Worm (Caenorhabditis elegans) whole organism, L3 larva: ENCODE results near the gene zhit-2.

Source experiments
- R02D3.7 ChIP-seq: fragments of 150-350 bp; optimal IDR thresholded peaks from 2 replicates; lab custom pipeline; 2014; ENCODE audit warnings: missing biosample characterization, missing genetic modification characterization
- ZK546.5 ChIP-seq: sonication (generic microtip); optimal IDR thresholded peaks from 2 replicates; lab custom pipeline; 2017; ENCODE audit warnings: missing biosample characterization, missing genetic modification characterization
- aly-2 ChIP-seq: fragments of 150-350 bp; optimal IDR thresholded peaks from 2 replicates; lab custom pipeline; 2014; ENCODE audit warnings: missing biosample characterization, missing genetic modification characterization
- ceh-28 ChIP-seq: fragments of 150-350 bp; optimal IDR thresholded peaks from 2 replicates; lab custom pipeline; 2014; ENCODE audit warnings: missing biosample characterization, missing genetic modification reagents, missing genetic modification characterization
- ceh-82 ChIP-seq: fragments of 150-350 bp; optimal IDR thresholded peaks from 2 replicates; lab custom pipeline; 2014; ENCODE audit warnings: missing biosample characterization, missing genetic modification characterization
- ceh-9 ChIP-seq: sonication (generic microtip); optimal IDR thresholded peaks from 2 replicates; lab custom pipeline; 2018; ENCODE audit warnings: missing biosample characterization, missing genetic modification characterization
- daf-12 ChIP-seq: fragments of 150-350 bp; optimal IDR thresholded peaks from 2 replicates; lab custom pipeline; 2014; ENCODE audit warnings: missing biosample characterization, missing genetic modification reagents, missing genetic modification characterization
- egl-27 ChIP-seq: sonication (generic microtip); optimal IDR thresholded peaks from 4 replicates; lab custom pipeline; 2017; ENCODE audit warnings: missing biosample characterization, missing genetic modification reagents, missing genetic modification characterization
- egl-5 ChIP-seq: fragments of 150-350 bp; optimal IDR thresholded peaks from 2 replicates; lab custom pipeline; 2017; ENCODE audit warnings: missing biosample characterization, missing genetic modification reagents, missing genetic modification characterization, inconsistent platforms
- elt-1 ChIP-seq: fragments of 150-350 bp; optimal IDR thresholded peaks from 2 replicates; lab custom pipeline; 2014; ENCODE audit warnings: missing biosample characterization, missing genetic modification characterization
- elt-2 ChIP-seq: sonication (generic microtip); optimal IDR thresholded peaks from 2 replicates; lab custom pipeline; 2016; ENCODE audit warnings: missing genetic modification reagents, mild to moderate bottlenecking, missing genetic modification characterization, missing compliant biosample characterization
- elt-3 ChIP-seq, 3 experiments: fragments of 150-350 bp in 1 of 3; sonication (generic microtip) in 2 of 3; optimal IDR thresholded peaks; 2 replicates in 2 of 3; 4 replicates in 1 of 3; lab custom pipeline; 2014 to 2017; ENCODE audit warnings: missing biosample characterization in 3 of 3, missing genetic modification characterization in 3 of 3
- eor-1 ChIP-seq, 2 experiments: fragments of 150-350 bp; optimal IDR thresholded peaks; 2 replicates each; lab custom pipeline; 2014 to 2018; ENCODE audit warnings: missing biosample characterization in 2 of 2, missing genetic modification characterization in 2 of 2
- fkh-10 ChIP-seq: sonication (generic microtip); optimal IDR thresholded peaks from 2 replicates; lab custom pipeline; 2017; ENCODE audit warnings: missing biosample characterization, missing genetic modification reagents, missing genetic modification characterization
- fkh-2 ChIP-seq: fragments of 150-350 bp; optimal IDR thresholded peaks from 2 replicates; lab custom pipeline; 2014; ENCODE audit warnings: missing biosample characterization, missing genetic modification reagents, missing genetic modification characterization
- fos-1 ChIP-seq: fragments of 150-350 bp; optimal IDR thresholded peaks from 2 replicates; lab custom pipeline; 2014; ENCODE audit warnings: missing biosample characterization, missing genetic modification characterization
- hmg-11 ChIP-seq: sonication (generic microtip); optimal IDR thresholded peaks from 2 replicates; lab custom pipeline; 2016; ENCODE audit warnings: missing genetic modification characterization, missing compliant biosample characterization
- jun-1 ChIP-seq: fragments of 150-350 bp; optimal IDR thresholded peaks from 2 replicates; lab custom pipeline; 2014; ENCODE audit warnings: missing biosample characterization, missing genetic modification reagents, missing genetic modification characterization
- lin-15B ChIP-seq: fragments of 150-350 bp; optimal IDR thresholded peaks from 2 replicates; lab custom pipeline; 2014; ENCODE audit warnings: missing biosample characterization, missing genetic modification characterization
- lin-39 ChIP-seq: fragments of 150-350 bp; optimal IDR thresholded peaks from 2 replicates; lab custom pipeline; 2018; ENCODE audit warnings: missing biosample characterization, missing genetic modification reagents, missing genetic modification characterization
- lsy-12 ChIP-seq: sonication (generic microtip); optimal IDR thresholded peaks from 2 replicates; lab custom pipeline; 2016; ENCODE audit warnings: mild to moderate bottlenecking, missing genetic modification characterization, missing compliant biosample characterization
- mdl-1 ChIP-seq: fragments of 150-350 bp; optimal IDR thresholded peaks from 2 replicates; lab custom pipeline; 2014; ENCODE audit warnings: missing biosample characterization, missing genetic modification characterization
- nfya-1 ChIP-seq: sonication (generic microtip); optimal IDR thresholded peaks from 2 replicates; lab custom pipeline; 2017; ENCODE audit warnings: missing genetic modification characterization, mild to moderate bottlenecking, missing compliant biosample characterization, antibody characterized with exemption, moderate library complexity; ENCODE audit not compliant: insufficient read depth
- nhr-11 ChIP-seq: fragments of 150-350 bp; optimal IDR thresholded peaks from 2 replicates; lab custom pipeline; 2014; ENCODE audit warnings: missing biosample characterization, missing genetic modification characterization
- nhr-23 ChIP-seq: fragments of 150-350 bp; optimal IDR thresholded peaks from 2 replicates; lab custom pipeline; 2014; ENCODE audit warnings: missing biosample characterization, missing genetic modification reagents, missing genetic modification characterization
- nhr-237 ChIP-seq: fragments of 150-350 bp; optimal IDR thresholded peaks from 2 replicates; lab custom pipeline; 2014; ENCODE audit warnings: missing biosample characterization, missing genetic modification characterization
- nhr-25 ChIP-seq: sonication (generic microtip); optimal IDR thresholded peaks from 2 replicates; lab custom pipeline; 2017; ENCODE audit warnings: missing biosample characterization, missing genetic modification characterization
- nhr-28 ChIP-seq: fragments of 150-350 bp; optimal IDR thresholded peaks from 2 replicates; lab custom pipeline; 2014; ENCODE audit warnings: missing biosample characterization, missing genetic modification characterization
- nhr-43 ChIP-seq: sonication (generic microtip); optimal IDR thresholded peaks from 2 replicates; lab custom pipeline; 2016; ENCODE audit warnings: mild to moderate bottlenecking, missing genetic modification characterization, missing compliant biosample characterization; ENCODE audit not compliant: poor library complexity, severe bottlenecking
- nhr-67 ChIP-seq: fragments of 150-350 bp; optimal IDR thresholded peaks from 2 replicates; lab custom pipeline; 2014; ENCODE audit warnings: missing biosample characterization, missing genetic modification characterization
- nhr-76 ChIP-seq: fragments of 150-350 bp; sonication (generic microtip); optimal IDR thresholded peaks from 5 replicates; lab custom pipeline; 2014; ENCODE audit warnings: missing biosample characterization, missing genetic modification characterization
- pha-4 ChIP-seq: fragments of 150-350 bp; optimal IDR thresholded peaks from 2 replicates; lab custom pipeline; 2014; ENCODE audit warnings: missing biosample characterization, missing genetic modification reagents, missing genetic modification characterization
- pqm-1 ChIP-seq: fragments of 150-350 bp; optimal IDR thresholded peaks from 2 replicates; lab custom pipeline; 2017; ENCODE audit warnings: missing biosample characterization, missing genetic modification characterization, inconsistent platforms
- sea-2 ChIP-seq: fragments of 150-350 bp; sonication (generic microtip); optimal IDR thresholded peaks from 4 replicates; lab custom pipeline; 2014; ENCODE audit warnings: missing biosample characterization, missing genetic modification reagents, missing genetic modification characterization
- skn-1 ChIP-seq: fragments of 150-350 bp; optimal IDR thresholded peaks from 2 replicates; lab custom pipeline; 2014; ENCODE audit warnings: missing biosample characterization, missing genetic modification characterization
- snpc-4 ChIP-seq: fragments of 150-350 bp; optimal IDR thresholded peaks from 2 replicates; lab custom pipeline; 2014; ENCODE audit warnings: missing biosample characterization, missing genetic modification characterization
- tbx-2 ChIP-seq: sonication (generic microtip); optimal IDR thresholded peaks from 2 replicates; lab custom pipeline; 2016; ENCODE audit warnings: mild to moderate bottlenecking, missing genetic modification characterization, missing compliant biosample characterization
- unc-39 ChIP-seq: sonication (generic microtip); optimal IDR thresholded peaks from 4 replicates; lab custom pipeline; 2017; ENCODE audit warnings: missing biosample characterization, missing genetic modification characterization
- unc-62 ChIP-seq: fragments of 150-350 bp; sonication (generic microtip); optimal IDR thresholded peaks from 4 replicates; lab custom pipeline; 2014; ENCODE audit warnings: missing biosample characterization, missing genetic modification reagents, missing genetic modification characterization
- zag-1 ChIP-seq: fragments of 150-350 bp; optimal IDR thresholded peaks from 2 replicates; lab custom pipeline; 2014; ENCODE audit warnings: missing biosample characterization, missing genetic modification characterization

Gene zhit-2

DNA sequence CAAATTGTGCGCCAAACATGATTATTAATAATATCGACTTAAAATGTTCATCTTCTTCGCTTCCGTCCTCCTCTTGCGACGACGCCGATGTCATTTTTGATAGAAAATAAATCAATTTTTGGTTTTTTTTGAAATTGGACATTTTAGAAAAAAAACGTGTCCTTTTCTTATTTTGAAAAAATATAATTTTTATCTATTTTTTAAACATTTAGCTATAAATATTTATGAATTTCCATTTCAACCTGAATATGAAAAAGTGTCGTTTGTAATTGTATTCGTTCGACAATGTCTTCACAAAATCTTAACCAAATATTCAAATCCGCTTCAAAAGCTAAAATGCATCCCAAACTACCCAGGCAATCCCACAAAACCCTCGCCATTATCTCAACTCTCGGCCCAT, 43.2 kb upstream of the zhit-2 start, which contains the start of gene R10E4.3:
Gene R10E4.3 (minus strand): TSS at position 101 of the 400 bp plus-strand sequence.
- TF ChIP-seq nhr-76 (no peak), nhr-25 (tag; lab: Kevin White, UChicago) (no peak), jun-1 (no peak), snpc-4 (tag; lab: Kevin White, UChicago) (no peak), mdl-1 (no peak), nhr-237 (no peak), nhr-28 (tag; lab: Kevin White, UChicago) (no peak), nhr-43 (tag; lab: Kevin White, UChicago) (no peak), nhr-67 (tag; lab: Kevin White, UChicago) (no peak), ceh-82 (tag; lab: Kevin White, UChicago) (no peak), aly-2 (tag; lab: Kevin White, UChicago) (no peak), fos-1 (tag; lab: Kevin White, UChicago) (no peak), eor-1 (tag; optimal IDR thresholded peaks at IDR 0.05; lab: Kevin White, UChicago) (no peak), ZK546.5 (tag; lab: Kevin White, UChicago) (no peak), skn-1 (tag; lab: Kevin White, UChicago) (no peak), sea-2 (GFP tag; lab: Kevin White, UChicago) (no peak), hmg-11 (tag; lab: Kevin White, UChicago) (no peak), fkh-10 (GFP tag; lab: Kevin White, UChicago) (no peak)

DNA sequence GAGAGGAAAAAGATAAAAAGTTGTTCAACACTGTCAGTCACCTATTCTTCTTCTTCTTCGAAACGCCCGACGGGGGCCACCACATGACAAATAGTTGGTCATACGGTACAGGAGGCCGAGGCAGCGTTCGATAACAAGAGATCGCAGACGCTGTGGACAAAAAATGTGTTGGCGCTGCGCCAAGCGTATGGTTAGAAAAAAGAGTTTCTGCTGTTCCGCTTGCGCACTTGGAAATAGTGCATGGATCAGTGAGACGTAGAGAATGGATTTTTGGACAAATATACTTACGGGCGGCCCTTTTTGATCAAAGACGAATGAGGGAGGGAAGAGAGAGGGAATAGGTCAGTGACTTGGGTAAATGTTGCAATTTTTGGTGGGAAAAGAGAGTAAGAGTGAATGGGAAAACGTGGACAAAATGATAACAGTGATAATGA, 40.6 kb upstream of the zhit-2 start:
- TF ChIP-seq hmg-11 (tag; lab: Kevin White, UChicago) (peak; percentile 69), elt-1 (tag; lab: Kevin White, UChicago) (peak; percentile 28), zag-1 (tag; lab: Kevin White, UChicago) (no peak), lsy-12 (tag; lab: Kevin White, UChicago) (peak; percentile 76), snpc-4 (tag; lab: Kevin White, UChicago) (peak; percentile 43), ceh-9 (tag; lab: Kevin White, UChicago) (no peak), R02D3.7 (tag; lab: Kevin White, UChicago) (peak; percentile 11), fos-1 (tag; lab: Kevin White, UChicago) (peak; percentile 16), unc-39 (tag; lab: Kevin White, UChicago) (no peak), egl-27 (tag; lab: Kevin White, UChicago) (peak; percentile 57), elt-3 (tag; optimal IDR thresholded peaks at IDR 0.05; lab: Kevin White, UChicago) (peak in 1 of 3 experiments; percentile 27), nfya-1 (peak; percentile 73), nhr-43 (tag; lab: Kevin White, UChicago) (peak; percentile 94), ZK546.5 (tag; lab: Kevin White, UChicago) (no peak), nhr-25 (tag; lab: Kevin White, UChicago) (peak; percentile 95), lin-15B (peak; percentile 40), tbx-2 (tag; lab: Kevin White, UChicago) (peak; percentile 49), elt-2 (peak; percentile 77), pqm-1 (tag; lab: Kevin White, UChicago) (peak; percentile 30), mdl-1 (peak; percentile 70), jun-1 (peak; percentile 84), unc-62 (GFP tag; lab: Kevin White, UChicago) (no peak), pha-4 (tag; lab: Kevin White, UChicago) (peak; percentile 99), daf-12 (no peak), lin-39 (tag; lab: Kevin White, UChicago) (peak; percentile 4), ceh-28 (tag; lab: Kevin White, UChicago) (peak; percentile 60), nhr-23 (tag; lab: Kevin White, UChicago) (peak; percentile 93)

DNA sequence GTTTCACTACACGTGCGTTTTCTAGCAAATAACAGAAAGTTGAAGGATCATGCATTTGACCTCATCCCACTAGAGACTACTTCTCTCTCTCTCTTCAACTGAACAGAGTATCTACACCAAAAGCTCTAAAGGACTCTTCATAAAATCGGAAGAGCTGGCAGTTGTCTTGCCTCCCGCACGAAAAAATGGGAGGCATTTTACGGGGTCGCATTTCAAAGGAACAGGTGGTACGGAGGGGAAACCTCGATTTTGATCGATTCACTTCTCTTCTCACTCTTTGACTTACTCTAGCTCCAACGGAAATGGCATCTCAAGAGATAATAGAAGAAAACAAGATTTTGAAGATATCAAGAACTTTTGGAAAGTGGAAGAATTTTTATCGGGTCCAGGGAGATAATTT, 39.0 kb upstream of the zhit-2 start:
- TF ChIP-seq nhr-11 (tag; lab: Kevin White, UChicago), result peak; percentile 65
- peak; percentile 32 for TF ChIP-seq ceh-28 (tag; lab: Kevin White, UChicago)
- no peak for TF ChIP-seq fkh-2 (tag; lab: Kevin White, UChicago)
- no peak for TF ChIP-seq nhr-76
- TF ChIP-seq nfya-1, result peak; percentile 15
- TF ChIP-seq lin-39 (tag; lab: Kevin White, UChicago), result peak; percentile 4
- TF ChIP-seq egl-5 (tag; lab: Kevin White, UChicago), result peak; percentile 45
